Worm (Caenorhabditis elegans): ENCODE results near the gene deg-1.

ce11 chrX:7787885-7788353, 35.0 kb downstream of the deg-1 start, which contains the start of gene ZK154.5:
- no peak for TF ChIP-seq unc-62 (GFP tag; optimal IDR thresholded peaks at IDR 0.05)
- TF ChIP-seq lag-1 (GFP tag; IDR thresholded peaks at IDR 0.05), result no peak
- TF ChIP-seq dpl-1 (GFP tag; optimal IDR thresholded peaks at IDR 0.05), result no peak
- no peak for TF ChIP-seq pha-4 (tag; optimal IDR thresholded peaks at IDR 0.05)
- no peak for TF ChIP-seq akir-1 (GFP tag; optimal IDR thresholded peaks at IDR 0.05)
- TF ChIP-seq ceh-91 (GFP tag; IDR thresholded peaks at IDR 0.05), result no peak

Data from whole organism, young adult.